Fruit fly (Drosophila melanogaster) whole organism, prepupa: ENCODE measurements around the gene Lst8.

Source experiments
- Blimp-1 ChIP-seq: fragments of 200-800 bp; sonication (Bioruptor generic); optimal IDR thresholded peaks from 3 replicates; lab custom pipeline; 2017; ENCODE audit warnings: missing biosample characterization, missing genetic modification characterization, mild to moderate bottlenecking, moderate library complexity, missing genetic modification reagents
- CG10631 ChIP-seq: fragments of 200-800 bp; sonication (Bioruptor generic); optimal IDR thresholded peaks from 2 replicates; lab custom pipeline; 2016; ENCODE audit warnings: missing biosample characterization, missing genetic modification characterization
- CG10669 ChIP-seq: fragments of 200-800 bp; sonication (Bioruptor generic); optimal IDR thresholded peaks from 3 replicates; lab custom pipeline; 2018; ENCODE audit warnings: missing biosample characterization, mild to moderate bottlenecking, missing genetic modification characterization, moderate library complexity
- CG11294 ChIP-seq: fragments of 200-800 bp; sonication (Bioruptor generic); IDR thresholded peaks from 2 replicates; pipeline ENCODE4 v1.3.6; 2022; ENCODE audit warnings: missing biosample characterization, missing genetic modification characterization
- CG11762 ChIP-seq: fragments of 200-800 bp; sonication (Bioruptor generic); optimal IDR thresholded peaks from 3 replicates; lab custom pipeline; 2016; ENCODE audit warnings: missing biosample characterization, missing genetic modification characterization; ENCODE audit not compliant: insufficient read depth
- CG11902 ChIP-seq: fragments of 200-800 bp; sonication (Bioruptor generic); optimal IDR thresholded peaks from 3 replicates; lab custom pipeline; 2016; ENCODE audit warnings: missing biosample characterization, missing genetic modification characterization
- CG15336 ChIP-seq: fragments of 200-800 bp; sonication (Bioruptor generic); IDR thresholded peaks from 2 replicates; pipeline ENCODE4 v1.3.6; 2022; ENCODE audit warnings: missing biosample characterization, missing genetic modification characterization
- CG1621 ChIP-seq: fragments of 200-800 bp; sonication (Bioruptor generic); optimal IDR thresholded peaks from 3 replicates; lab custom pipeline; 2018; ENCODE audit warnings: missing biosample characterization, mild to moderate bottlenecking, missing genetic modification characterization
- CG31627 ChIP-seq: fragments of 200-800 bp; sonication (Bioruptor generic); optimal IDR thresholded peaks from 3 replicates; lab custom pipeline; 2016; ENCODE audit warnings: missing biosample characterization, missing genetic modification characterization
- CG32006 ChIP-seq: fragments of 200-800 bp; sonication (Bioruptor generic); optimal IDR thresholded peaks from 3 replicates; lab custom pipeline; 2017; ENCODE audit warnings: missing biosample characterization, mild to moderate bottlenecking, missing genetic modification characterization
- CG34406 ChIP-seq: fragments of 200-800 bp; sonication (Bioruptor generic); optimal IDR thresholded peaks from 3 replicates; lab custom pipeline; 2016; ENCODE audit warnings: missing biosample characterization, missing genetic modification characterization
- CG3919 ChIP-seq: fragments of 200-800 bp; sonication (Bioruptor generic); optimal IDR thresholded peaks from 3 replicates; lab custom pipeline; 2016; ENCODE audit warnings: missing biosample characterization, missing genetic modification characterization
- CG4318 ChIP-seq: fragments of 200-800 bp; sonication (Bioruptor generic); optimal IDR thresholded peaks from 3 replicates; lab custom pipeline; 2017; ENCODE audit warnings: missing biosample characterization, mild to moderate bottlenecking, missing genetic modification characterization
- CG6163 ChIP-seq: fragments of 200-800 bp; sonication (Bioruptor generic); IDR thresholded peaks from 3 replicates; pipeline ENCODE4 v1.3.6; 2022; ENCODE audit warnings: missing biosample characterization, missing genetic modification characterization
- CG6276 ChIP-seq: fragments of 200-800 bp; sonication (Bioruptor generic); optimal IDR thresholded peaks from 2 replicates; lab custom pipeline; 2017; ENCODE audit warnings: missing biosample characterization, mild to moderate bottlenecking, missing genetic modification characterization
- CG6808 ChIP-seq: fragments of 200-800 bp; sonication (Bioruptor generic); optimal IDR thresholded peaks from 3 replicates; lab custom pipeline; 2017; ENCODE audit warnings: missing biosample characterization, missing genetic modification characterization, mild to moderate bottlenecking, moderate library complexity, missing genetic modification reagents
- CG6854 ChIP-seq: fragments of 200-800 bp; sonication (Bioruptor generic); optimal IDR thresholded peaks from 2 replicates; lab custom pipeline; 2017; ENCODE audit warnings: missing biosample characterization, mild to moderate bottlenecking, missing genetic modification characterization
- CG7368 ChIP-seq: fragments of 200-800 bp; sonication (Bioruptor generic); optimal IDR thresholded peaks from 3 replicates; lab custom pipeline; 2016; ENCODE audit warnings: missing biosample characterization, missing genetic modification characterization
- CG8319 ChIP-seq: fragments of 200-800 bp; sonication (Bioruptor generic); optimal IDR thresholded peaks from 3 replicates; lab custom pipeline; 2016; ENCODE audit warnings: missing biosample characterization, missing genetic modification characterization
- CG8632 ChIP-seq: fragments of 200-800 bp; sonication (Bioruptor generic); optimal IDR thresholded peaks from 3 replicates; lab custom pipeline; 2016; ENCODE audit warnings: missing biosample characterization, missing genetic modification characterization
- CG9139 ChIP-seq: fragments of 200-800 bp; sonication (Bioruptor generic); optimal IDR thresholded peaks from 3 replicates; lab custom pipeline; 2017; ENCODE audit warnings: missing biosample characterization, mild to moderate bottlenecking, missing genetic modification characterization
- Eip75B ChIP-seq: fragments of 200-800 bp; sonication (Bioruptor generic); optimal IDR thresholded peaks from 3 replicates; lab custom pipeline; 2016; ENCODE audit warnings: missing biosample characterization, missing genetic modification characterization
- Eip78C ChIP-seq: fragments of 200-800 bp; sonication (Bioruptor generic); peaks from one replicate; lab custom pipeline; 2016; ENCODE audit warnings: missing biosample characterization, missing genetic modification characterization
- Eip93F ChIP-seq: fragments of 200-800 bp; sonication (Bioruptor generic); optimal IDR thresholded peaks from 2 replicates; lab custom pipeline; 2016; ENCODE audit warnings: missing biosample characterization, mild to moderate bottlenecking, missing genetic modification characterization
- Ets96B ChIP-seq: fragments of 200-800 bp; optimal IDR thresholded peaks from 2 replicates; lab custom pipeline; 2019; ENCODE audit warnings: missing biosample characterization, mild to moderate bottlenecking, missing genetic modification characterization, moderate library complexity
- Gug ChIP-seq: fragments of 200-800 bp; sonication (Bioruptor generic); IDR thresholded peaks from 2 replicates; pipeline ENCODE4 v1.3.6; 2022; ENCODE audit warnings: missing biosample characterization, missing genetic modification characterization
- Hr38 ChIP-seq: sonication (Bioruptor generic); optimal IDR thresholded peaks from 2 replicates; lab custom pipeline; 2016; ENCODE audit warnings: missing biosample characterization, missing genetic modification characterization
- Hr39 ChIP-seq: fragments of 200-800 bp; sonication (Bioruptor generic); optimal IDR thresholded peaks from 2 replicates; lab custom pipeline; 2016; ENCODE audit warnings: missing biosample characterization, missing genetic modification characterization
- Met ChIP-seq: fragments of 200-800 bp; sonication (Bioruptor generic); optimal IDR thresholded peaks from 3 replicates; lab custom pipeline; 2016; ENCODE audit warnings: missing biosample characterization, missing genetic modification characterization
- OdsH ChIP-seq: fragments of 200-800 bp; sonication (Bioruptor generic); optimal IDR thresholded peaks from 3 replicates; lab custom pipeline; 2016; ENCODE audit warnings: missing biosample characterization, missing genetic modification characterization
- Sox102F ChIP-seq: fragments of 200-800 bp; sonication (Bioruptor generic); optimal IDR thresholded peaks from 2 replicates; lab custom pipeline; 2016; ENCODE audit warnings: missing biosample characterization, mild to moderate bottlenecking, missing genetic modification characterization
- Sox14 ChIP-seq: fragments of 200-800 bp; sonication (Bioruptor generic); optimal IDR thresholded peaks from 3 replicates; lab custom pipeline; 2016; ENCODE audit warnings: missing biosample characterization, missing genetic modification characterization
- Sox15 ChIP-seq: fragments of 200-800 bp; sonication (Bioruptor generic); optimal IDR thresholded peaks from 3 replicates; lab custom pipeline; 2016; ENCODE audit warnings: missing biosample characterization, missing genetic modification characterization
- cyc ChIP-seq: fragments of 200-800 bp; sonication (Bioruptor generic); optimal IDR thresholded peaks from 3 replicates; lab custom pipeline; 2016; ENCODE audit warnings: missing biosample characterization, missing genetic modification characterization
- dac ChIP-seq: fragments of 200-800 bp; sonication (Bioruptor generic); optimal IDR thresholded peaks from 2 replicates; lab custom pipeline; 2017; ENCODE audit warnings: missing biosample characterization, mild to moderate bottlenecking, missing genetic modification characterization
- dsx ChIP-seq: fragments of 200-800 bp; optimal IDR thresholded peaks from 3 replicates; lab custom pipeline; 2019; ENCODE audit warnings: missing biosample characterization, mild to moderate bottlenecking, missing genetic modification characterization, moderate library complexity; ENCODE audit not compliant: poor library complexity, severe bottlenecking
- eg ChIP-seq: fragments of 200-800 bp; sonication (Bioruptor generic); IDR thresholded peaks from 3 replicates; pipeline ENCODE4 v1.3.6; 2022; ENCODE audit warnings: missing biosample characterization, missing genetic modification characterization
- esn ChIP-seq: fragments of 200-800 bp; sonication (Bioruptor generic); optimal IDR thresholded peaks from 2 replicates; lab custom pipeline; 2016; ENCODE audit warnings: missing biosample characterization, mild to moderate bottlenecking, missing genetic modification characterization, moderate library complexity
- fd59A ChIP-seq: fragments of 200-800 bp; sonication (Bioruptor generic); optimal IDR thresholded peaks from 2 replicates; lab custom pipeline; 2017; ENCODE audit warnings: missing biosample characterization, mild to moderate bottlenecking, missing genetic modification characterization, missing genetic modification reagents
- fd85E ChIP-seq: fragments of 200-800 bp; sonication (Bioruptor generic); optimal IDR thresholded peaks from 3 replicates; lab custom pipeline; 2016; ENCODE audit warnings: missing biosample characterization, missing genetic modification characterization
- fkh ChIP-seq: fragments of 200-800 bp; sonication (Bioruptor generic); optimal IDR thresholded peaks from 3 replicates; lab custom pipeline; 2017; ENCODE audit warnings: missing biosample characterization, mild to moderate bottlenecking, missing genetic modification characterization, moderate library complexity
- lz ChIP-seq: fragments of 200-800 bp; sonication (Bioruptor generic); optimal IDR thresholded peaks from 3 replicates; lab custom pipeline; 2016; ENCODE audit warnings: missing biosample characterization, missing genetic modification characterization
- salr ChIP-seq, 2 experiments: fragments of 200-800 bp; sonication (Bioruptor generic); optimal IDR thresholded peaks; 3 replicates each; lab custom pipeline; 2016 to 2018; ENCODE audit warnings: missing biosample characterization in 2 of 2, missing genetic modification characterization in 2 of 2, mild to moderate bottlenecking in 1 of 2
- ss ChIP-seq, 2 experiments: fragments of 200-800 bp; sonication (Bioruptor generic); optimal IDR thresholded peaks; 2 replicates in 1 of 2; 3 replicates in 1 of 2; lab custom pipeline; 2017 to 2018; ENCODE audit warnings: mild to moderate bottlenecking in 2 of 2, missing biosample characterization in 2 of 2, missing genetic modification characterization in 2 of 2, moderate library complexity in 1 of 2
- svp ChIP-seq: fragments of 200-800 bp; sonication (Bioruptor generic); peaks from one replicate; lab custom pipeline; 2016; ENCODE audit warnings: missing biosample characterization, missing genetic modification characterization
- topi ChIP-seq: fragments of 200-800 bp; sonication (Bioruptor generic); optimal IDR thresholded peaks from 3 replicates; lab custom pipeline; 2016; ENCODE audit warnings: missing biosample characterization, missing genetic modification characterization
- vri ChIP-seq: fragments of 200-800 bp; sonication (Bioruptor generic); optimal IDR thresholded peaks from 3 replicates; lab custom pipeline; 2016; ENCODE audit warnings: missing biosample characterization, mild to moderate bottlenecking, missing genetic modification characterization

Gene Lst8

dm6 chrX:9605783-9606182, at the start of gene Lst8:
TSS of gene Lst8 (minus strand) at chrX:9605969.
- TF ChIP-seq CG6276 (no peak), lz (GFP tag; lab: Kevin White, UChicago) (no peak), CG7368 (GFP tag; lab: Kevin White, UChicago) (no peak), Eip93F (GFP tag; lab: Kevin White, UChicago) (no peak), salr (GFP tag; optimal IDR thresholded peaks at IDR 0.05; lab: Kevin White, UChicago) (no peak), ss (GFP tag; optimal IDR thresholded peaks at IDR 0.05; lab: Kevin White, UChicago) (no peak), CG6163 (GFP tag; lab: Robert Waterston, UW) (no peak), Sox14 (no peak), Ets96B (tag; lab: Kevin White, UChicago) (no peak), CG4318 (GFP tag; lab: Kevin White, UChicago) (no peak)

dm6 chrX:9653986-9654688, 48.4 kb upstream of the Lst8 start:
- no peak for TF ChIP-seq Sox102F (GFP tag; lab: Kevin White, UChicago)
- no peak for TF ChIP-seq CG9139 (GFP tag; lab: Kevin White, UChicago)
- TF ChIP-seq Met (GFP tag; lab: Kevin White, UChicago) = no peak
- TF ChIP-seq CG3919 = peak; percentile 37
- no peak for TF ChIP-seq vri (GFP tag; lab: Kevin White, UChicago)
- peak in 1 of 2 experiments; percentile 23 for TF ChIP-seq salr (GFP tag; optimal IDR thresholded peaks at IDR 0.05; lab: Kevin White, UChicago)
- peak; percentile 52 for TF ChIP-seq CG6808
- TF ChIP-seq Sox15 (GFP tag; lab: Kevin White, UChicago) = no peak
- TF ChIP-seq CG7368 (GFP tag; lab: Kevin White, UChicago) = no peak
- peak; percentile 71 for TF ChIP-seq CG32006
- peak; percentile 51 for TF ChIP-seq CG6276
- peak; percentile 60 for TF ChIP-seq CG10631 (GFP tag; lab: Kevin White, UChicago)
- peak; percentile 19 for TF ChIP-seq dsx (GFP tag; lab: Kevin White, UChicago)
- TF ChIP-seq esn (GFP tag; lab: Kevin White, UChicago) = no peak
- no peak for TF ChIP-seq eg (GFP tag; lab: Robert Waterston, UW)
- peak; percentile 30; the same call in 1 of the 2 replicates for TF ChIP-seq CG15336 (GFP tag; lab: Robert Waterston, UW)
- no peak for TF ChIP-seq CG34406 (GFP tag; lab: Kevin White, UChicago)
- no peak for TF ChIP-seq Eip93F (GFP tag; lab: Kevin White, UChicago)
- no peak for TF ChIP-seq CG6163 (GFP tag; lab: Robert Waterston, UW)
- no peak for TF ChIP-seq cyc
- TF ChIP-seq fkh (GFP tag; lab: Kevin White, UChicago) = no peak
- TF ChIP-seq fd85E (GFP tag; lab: Kevin White, UChicago) = no peak
- no peak for TF ChIP-seq CG6854 (GFP tag; lab: Kevin White, UChicago)
- peak; percentile 29 for TF ChIP-seq Eip75B
- TF ChIP-seq dac (GFP tag; lab: Kevin White, UChicago) = no peak
- TF ChIP-seq Blimp-1 = no peak
- TF ChIP-seq CG11294 = no peak
- TF ChIP-seq Sox14 = peak; percentile 18
- TF ChIP-seq Eip78C (GFP tag; lab: Kevin White, UChicago) = peak; percentile 64
- no peak for TF ChIP-seq Gug (GFP tag; lab: Robert Waterston, UW)
- no peak for TF ChIP-seq CG1621 (tag; lab: Kevin White, UChicago)
- no peak for TF ChIP-seq Hr39 (GFP tag; lab: Kevin White, UChicago)
- peak; percentile 11 for TF ChIP-seq OdsH (GFP tag; lab: Kevin White, UChicago)
- no peak for TF ChIP-seq CG8319 (GFP tag; lab: Kevin White, UChicago)
- peak; percentile 34 for TF ChIP-seq CG4318 (GFP tag; lab: Kevin White, UChicago)
- TF ChIP-seq svp = no peak
- no peak for TF ChIP-seq CG8632
- TF ChIP-seq CG31627 (GFP tag; lab: Kevin White, UChicago) = no peak
- TF ChIP-seq Hr38 (GFP tag; lab: Kevin White, UChicago) = no peak
- TF ChIP-seq fd59A (GFP tag; lab: Kevin White, UChicago) = no peak
- no peak for TF ChIP-seq topi (GFP tag; lab: Kevin White, UChicago)
- no peak for TF ChIP-seq lz (GFP tag; lab: Kevin White, UChicago)
- TF ChIP-seq CG11762 (GFP tag; lab: Kevin White, UChicago) = no peak
- TF ChIP-seq Ets96B (tag; lab: Kevin White, UChicago) = peak; percentile 30
- TF ChIP-seq CG11902 = no peak
- TF ChIP-seq CG10669 (GFP tag; lab: Kevin White, UChicago) = peak; percentile 24
